Fruit fly (Drosophila melanogaster) whole organism, embryonic: ENCODE data around the gene Ada1-2.
A peak's percentile ranks its signal among the peaks of the same experiment; 100 is the strongest.

Experiments used
- Atf6 ChIP-seq: fragments of 200-800 bp; sonication (Bioruptor generic); IDR thresholded peaks from 2 replicates; pipeline ENCODE4 v1.3.6; 2022; ENCODE audit warnings: missing biosample characterization, missing genetic modification characterization
- BEAF-32 ChIP-seq: fragments of 200-800 bp; sonication (Bioruptor generic); optimal IDR thresholded peaks from 3 replicates; lab custom pipeline; 2017; ENCODE audit warnings: missing biosample characterization, missing genetic modification characterization, mild to moderate bottlenecking, moderate library complexity, missing genetic modification reagents
- CG10565 ChIP-seq: fragments of 200-800 bp; sonication (Bioruptor generic); optimal IDR thresholded peaks from 3 replicates; lab custom pipeline; 2016; ENCODE audit warnings: missing biosample characterization, mild to moderate bottlenecking, missing genetic modification characterization
- CG11695 ChIP-seq: fragments of 200-800 bp; sonication (Bioruptor generic); IDR thresholded peaks from 3 replicates; pipeline ENCODE4 v1.3.6; 2022; ENCODE audit warnings: missing biosample characterization, missing genetic modification characterization
- CG13296 ChIP-seq: fragments of 200-800 bp; sonication (Bioruptor generic); optimal IDR thresholded peaks from 3 replicates; lab custom pipeline; 2018; ENCODE audit warnings: missing biosample characterization, mild to moderate bottlenecking, missing genetic modification characterization
- CG1602 ChIP-seq: fragments of 200-800 bp; sonication (Bioruptor generic); optimal IDR thresholded peaks from 3 replicates; lab custom pipeline; 2016; ENCODE audit warnings: missing biosample characterization, missing genetic modification characterization
- CG18262 ChIP-seq: fragments of 200-800 bp; optimal IDR thresholded peaks from 3 replicates; lab custom pipeline; 2019; ENCODE audit warnings: missing biosample characterization, mild to moderate bottlenecking, missing genetic modification characterization, moderate library complexity
- CG18476 ChIP-seq: fragments of 200-800 bp; sonication (Bioruptor generic); optimal IDR thresholded peaks from 2 replicates; lab custom pipeline; 2016; ENCODE audit warnings: missing biosample characterization, mild to moderate bottlenecking, missing genetic modification characterization
- CG18599 ChIP-seq: fragments of 200-800 bp; sonication (Bioruptor generic); optimal IDR thresholded peaks from 3 replicates; lab custom pipeline; 2017; ENCODE audit warnings: missing biosample characterization, missing genetic modification characterization, mild to moderate bottlenecking, moderate library complexity, missing genetic modification reagents
- CG2889 ChIP-seq: fragments of 200-800 bp; sonication (Bioruptor generic); IDR thresholded peaks from 3 replicates; pipeline ENCODE4 v1.3.6; 2022; ENCODE audit warnings: missing biosample characterization, missing genetic modification characterization
- CG30020 ChIP-seq: fragments of 200-800 bp; optimal IDR thresholded peaks from 2 replicates; lab custom pipeline; 2019; ENCODE audit warnings: missing biosample characterization, mild to moderate bottlenecking, missing genetic modification characterization, moderate library complexity
- CG5953 ChIP-seq: fragments of 200-800 bp; sonication (Bioruptor generic); IDR thresholded peaks from 2 replicates; pipeline ENCODE4 v1.3.6; 2022; ENCODE audit warnings: missing biosample characterization, missing genetic modification characterization
- CG6272 ChIP-seq: fragments of 200-800 bp; sonication (Bioruptor generic); IDR thresholded peaks from 2 replicates; pipeline ENCODE4 v1.3.6; 2022; ENCODE audit warnings: missing biosample characterization, missing genetic modification characterization
- CG6654 ChIP-seq: fragments of 200-800 bp; sonication (Bioruptor generic); optimal IDR thresholded peaks from 2 replicates; lab custom pipeline; 2017; ENCODE audit warnings: missing biosample characterization, mild to moderate bottlenecking, missing genetic modification characterization
- CG6813 ChIP-seq: fragments of 200-800 bp; sonication (Bioruptor generic); optimal IDR thresholded peaks from 2 replicates; lab custom pipeline; 2017; ENCODE audit warnings: missing biosample characterization, missing genetic modification characterization, mild to moderate bottlenecking, moderate library complexity, missing genetic modification reagents
- CG7745 ChIP-seq: fragments of 200-800 bp; sonication (Bioruptor generic); optimal IDR thresholded peaks from 2 replicates; lab custom pipeline; 2018; ENCODE audit warnings: missing biosample characterization, mild to moderate bottlenecking, missing genetic modification characterization, moderate library complexity
- CG7987 ChIP-seq: fragments of 200-800 bp; sonication (Bioruptor generic); optimal IDR thresholded peaks from 2 replicates; lab custom pipeline; 2018; ENCODE audit warnings: missing biosample characterization, mild to moderate bottlenecking, missing genetic modification characterization, moderate library complexity
- CG8924 ChIP-seq: fragments of 200-800 bp; optimal IDR thresholded peaks from 3 replicates; lab custom pipeline; 2019; ENCODE audit warnings: missing biosample characterization, mild to moderate bottlenecking, missing genetic modification characterization, moderate library complexity
- CG9609 ChIP-seq: fragments of 200-800 bp; sonication (Bioruptor generic); optimal IDR thresholded peaks from 3 replicates; lab custom pipeline; 2016; ENCODE audit warnings: missing biosample characterization, missing genetic modification characterization
- Dip2 ChIP-seq: fragments of 200-800 bp; sonication (Bioruptor generic); IDR thresholded peaks from 2 replicates; pipeline ENCODE4 v1.3.6; 2022; ENCODE audit warnings: missing biosample characterization, missing genetic modification characterization
- Lhr ChIP-seq: fragments of 200-800 bp; sonication (Bioruptor generic); optimal IDR thresholded peaks from 3 replicates; lab custom pipeline; 2017; ENCODE audit warnings: mild to moderate bottlenecking, missing biosample characterization, missing genetic modification reagents, missing genetic modification characterization
- Mrtf ChIP-seq: fragments of 200-800 bp; sonication (Bioruptor generic); IDR thresholded peaks from 3 replicates; pipeline ENCODE4 v1.3.6; 2022; ENCODE audit warnings: missing biosample characterization, missing genetic modification characterization
- NK7.1 ChIP-seq: fragments of 200-800 bp; sonication (Bioruptor generic); optimal IDR thresholded peaks from 3 replicates; lab custom pipeline; 2016; ENCODE audit warnings: missing biosample characterization, missing genetic modification characterization
- Nf-YC ChIP-seq: fragments of 200-800 bp; optimal IDR thresholded peaks from 3 replicates; lab custom pipeline; 2019; ENCODE audit warnings: missing biosample characterization, mild to moderate bottlenecking, missing genetic modification characterization, moderate library complexity
- Pdp1 ChIP-seq, 2 experiments: fragments of 200-800 bp; sonication (Bioruptor generic); optimal IDR thresholded peaks; 3 replicates each; lab custom pipeline; 2016; ENCODE audit warnings: missing biosample characterization in 2 of 2, missing genetic modification characterization in 2 of 2, mild to moderate bottlenecking in 1 of 2, moderate library complexity in 1 of 2
- Scr ChIP-seq: fragments of 200-800 bp; sonication (Bioruptor generic); IDR thresholded peaks from 2 replicates; pipeline ENCODE4 v1.3.6; 2022; ENCODE audit warnings: missing biosample characterization, missing genetic modification characterization; ENCODE audit not compliant: partially characterized antibody
- Spps ChIP-seq: fragments of 200-800 bp; sonication (Bioruptor generic); optimal IDR thresholded peaks from 2 replicates; lab custom pipeline; 2018; ENCODE audit warnings: missing biosample characterization, mild to moderate bottlenecking, missing genetic modification characterization
- Tbp ChIP-seq: fragments of >200 bp; optimal IDR thresholded peaks from 2 replicates; lab custom pipeline; 2018; ENCODE audit warnings: missing biosample characterization, missing genetic modification characterization
- YL-1 ChIP-seq: fragments of 200-800 bp; sonication (Bioruptor generic); optimal IDR thresholded peaks from 3 replicates; lab custom pipeline; 2017; ENCODE audit warnings: missing biosample characterization, mild to moderate bottlenecking, missing genetic modification characterization
- ac ChIP-seq: fragments of 200-800 bp; sonication (Bioruptor generic); optimal IDR thresholded peaks from 3 replicates; lab custom pipeline; 2017; ENCODE audit warnings: missing biosample characterization, mild to moderate bottlenecking, missing genetic modification characterization
- bowl ChIP-seq: fragments of 200-800 bp; sonication (Bioruptor generic); IDR thresholded peaks from 2 replicates; pipeline ENCODE4 v1.3.6; 2022; ENCODE audit warnings: missing biosample characterization, missing genetic modification characterization
- dmrt11E ChIP-seq: fragments of 200-800 bp; sonication (Bioruptor generic); optimal IDR thresholded peaks from 3 replicates; lab custom pipeline; 2018; ENCODE audit warnings: missing biosample characterization, mild to moderate bottlenecking, missing genetic modification characterization, moderate library complexity
- dpn ChIP-seq, 2 experiments: fragments of 200-800 bp; sonication (Bioruptor generic); optimal IDR thresholded peaks; 3 replicates each; lab custom pipeline; 2016; ENCODE audit warnings: missing biosample characterization in 2 of 2, missing genetic modification characterization in 2 of 2
- kni ChIP-seq: fragments of 200-800 bp; sonication (Bioruptor generic); optimal IDR thresholded peaks from 3 replicates; lab custom pipeline; 2017; ENCODE audit warnings: mild to moderate bottlenecking, missing biosample characterization, missing genetic modification reagents, missing genetic modification characterization
- lmd ChIP-seq: fragments of 200-800 bp; sonication (Bioruptor generic); IDR thresholded peaks from 2 replicates; pipeline ENCODE4 v1.3.6; 2022; ENCODE audit warnings: missing biosample characterization, missing genetic modification characterization
- nerfin-1 ChIP-seq: fragments of 200-800 bp; sonication (Bioruptor generic); optimal IDR thresholded peaks from 3 replicates; lab custom pipeline; 2019; ENCODE audit warnings: missing biosample characterization, mild to moderate bottlenecking, missing genetic modification characterization, moderate library complexity
- repo ChIP-seq: fragments of 200-800 bp; sonication (Bioruptor generic); optimal IDR thresholded peaks from 2 replicates; lab custom pipeline; 2016; ENCODE audit warnings: missing biosample characterization, missing genetic modification characterization
- sens ChIP-seq: fragments of 200-800 bp; sonication (Bioruptor generic); peaks from one replicate; lab custom pipeline; 2016; ENCODE audit warnings: missing biosample characterization, missing genetic modification characterization
- shn ChIP-seq: fragments of 200-800 bp; sonication (Bioruptor generic); optimal IDR thresholded peaks from 3 replicates; lab custom pipeline; 2016; ENCODE audit warnings: missing biosample characterization, missing genetic modification characterization
- sim ChIP-seq: fragments of 200-800 bp; sonication (Bioruptor generic); IDR thresholded peaks from 2 replicates; pipeline ENCODE4 v1.3.6; 2022; ENCODE audit warnings: missing biosample characterization, missing genetic modification characterization
- slp2 ChIP-seq: fragments of 200-800 bp; sonication (Bioruptor generic); optimal IDR thresholded peaks from 2 replicates; lab custom pipeline; 2016; ENCODE audit warnings: missing biosample characterization, missing genetic modification characterization
- sna ChIP-seq: fragments of 200-800 bp; sonication (Bioruptor generic); IDR thresholded peaks from 2 replicates; pipeline ENCODE4 v1.3.6; 2022; ENCODE audit warnings: missing biosample characterization, missing genetic modification characterization; ENCODE audit not compliant: partially characterized antibody
- ssp ChIP-seq: fragments of 200-800 bp; sonication (Bioruptor generic); IDR thresholded peaks from 2 replicates; pipeline ENCODE4 v1.3.6; 2022; ENCODE audit warnings: missing biosample characterization, missing genetic modification characterization
- tap ChIP-seq: fragments of 200-800 bp; optimal IDR thresholded peaks from 3 replicates; lab custom pipeline; 2019; ENCODE audit warnings: missing biosample characterization, mild to moderate bottlenecking, missing genetic modification characterization, moderate library complexity
- toy ChIP-seq: fragments of 200-800 bp; sonication (Bioruptor generic); IDR thresholded peaks from 2 replicates; pipeline ENCODE4 v1.3.6; 2022; ENCODE audit warnings: missing biosample characterization, missing genetic modification characterization
- trem ChIP-seq: fragments of 200-800 bp; optimal IDR thresholded peaks from 3 replicates; lab custom pipeline; 2019; ENCODE audit warnings: missing biosample characterization, mild to moderate bottlenecking, missing genetic modification characterization, moderate library complexity
- unc-4 ChIP-seq: fragments of 200-800 bp; sonication (Bioruptor generic); IDR thresholded peaks from 2 replicates; pipeline ENCODE4 v1.3.6; 2022; ENCODE audit warnings: missing biosample characterization, missing genetic modification characterization; ENCODE audit not compliant: partially characterized antibody
- zen2 ChIP-seq: fragments of 200-800 bp; sonication (Bioruptor generic); IDR thresholded peaks from 3 replicates; pipeline ENCODE4 v1.3.6; 2022; ENCODE audit warnings: missing biosample characterization, missing genetic modification characterization; ENCODE audit not compliant: partially characterized antibody

Ada1-2 gene

DNA sequence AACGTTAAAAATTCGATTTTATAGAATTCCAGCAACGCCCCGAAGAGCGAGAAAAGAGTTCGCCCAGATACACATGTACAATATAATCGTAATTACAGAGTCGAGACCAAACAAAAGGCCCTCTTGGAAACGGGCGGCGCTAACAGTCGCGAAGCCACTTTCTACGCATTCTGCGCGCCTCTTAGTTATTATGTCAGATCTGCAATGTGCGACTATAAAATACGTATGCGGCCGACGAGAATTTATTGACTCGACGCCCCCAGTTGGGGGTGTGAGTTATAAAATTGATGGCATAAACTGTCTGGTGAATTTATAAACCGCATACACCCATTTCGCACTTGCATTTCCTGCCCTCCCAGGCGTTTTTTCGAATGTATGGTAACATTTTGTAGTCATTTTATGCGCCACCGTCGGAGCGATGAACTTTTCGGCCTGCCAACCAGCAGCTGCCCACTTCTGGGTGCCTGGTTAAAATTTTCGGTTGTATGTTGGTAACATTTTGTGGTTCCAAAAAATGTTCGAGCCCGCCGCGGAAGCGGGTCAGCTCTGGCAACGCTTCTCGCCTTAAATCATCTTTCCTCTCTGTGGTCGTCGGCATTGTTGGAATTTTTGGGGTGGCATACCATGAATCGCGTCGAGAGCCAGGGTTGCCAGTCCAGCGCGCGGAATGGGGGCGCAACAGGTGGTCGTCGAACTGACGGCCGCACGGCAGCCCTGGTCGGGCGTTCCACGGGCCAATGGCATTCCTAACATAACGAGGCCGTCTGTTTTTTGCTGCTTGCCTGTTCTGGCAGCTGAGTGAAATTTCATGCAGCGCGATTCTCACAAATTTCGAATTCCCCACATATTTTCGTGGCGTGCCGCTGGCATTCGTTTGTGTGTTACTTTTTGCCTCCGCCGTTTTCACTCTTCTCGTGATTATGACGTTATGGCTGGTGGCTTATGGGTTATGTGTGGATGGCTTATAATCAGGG is 19.3 kb downstream of the Ada1-2 start (continued):
- TF ChIP-seq zen2 (GFP tag; lab: Robert Waterston, UW): no peak
- TF ChIP-seq toy: no peak
- TF ChIP-seq slp2 (GFP tag; lab: Kevin White, UChicago): peak; percentile 21
- peak; percentile 94 for TF ChIP-seq CG18599 (GFP tag; lab: Kevin White, UChicago)
- TF ChIP-seq Dip2 (GFP tag; lab: Robert Waterston, UW): no peak
- no peak for TF ChIP-seq Atf6 (GFP tag; lab: Robert Waterston, UW)
- no peak for TF ChIP-seq Mrtf (GFP tag; lab: Robert Waterston, UW)
- TF ChIP-seq CG6654: no peak
- TF ChIP-seq CG13296 (GFP tag; lab: Kevin White, UChicago): peak; percentile 44
- TF ChIP-seq Spps (tag; lab: Kevin White, UChicago): peak; percentile 8
- no peak for TF ChIP-seq sna (GFP tag; lab: Robert Waterston, UW)
- peak; percentile 87 for TF ChIP-seq shn (GFP tag; lab: Kevin White, UChicago)
- peak; percentile 67 for TF ChIP-seq CG8924 (tag; lab: Kevin White, UChicago)
- peak; percentile 69 for TF ChIP-seq CG9609 (GFP tag; lab: Kevin White, UChicago)
- no peak for TF ChIP-seq CG10565 (GFP tag; lab: Kevin White, UChicago)
- no peak for TF ChIP-seq sim (GFP tag; lab: Robert Waterston, UW)
- no peak for TF ChIP-seq unc-4 (GFP tag; lab: Robert Waterston, UW)
- no peak for TF ChIP-seq CG30020 (tag; lab: Kevin White, UChicago)
- TF ChIP-seq trem (tag; lab: Kevin White, UChicago): peak; percentile 50
- no peak for TF ChIP-seq CG18476 (GFP tag; lab: Kevin White, UChicago)
- TF ChIP-seq tap (tag; lab: Kevin White, UChicago): peak; percentile 51
- no peak for TF ChIP-seq CG11695 (GFP tag; lab: Robert Waterston, UW)
- peak; percentile 29 for TF ChIP-seq BEAF-32 (GFP tag; lab: Kevin White, UChicago)
- TF ChIP-seq CG6272 (GFP tag; lab: Robert Waterston, UW): peak; percentile 80
- TF ChIP-seq nerfin-1 (tag; lab: Kevin White, UChicago): peak; percentile 100
- TF ChIP-seq NK7.1: peak; percentile 68
- TF ChIP-seq Scr (GFP tag; lab: Robert Waterston, UW): no peak
- no peak for TF ChIP-seq CG5953 (GFP tag; lab: Robert Waterston, UW)
- peak; percentile 77 for TF ChIP-seq repo (GFP tag; lab: Kevin White, UChicago)
- no peak for TF ChIP-seq Tbp
- TF ChIP-seq CG2889 (GFP tag; lab: Robert Waterston, UW): no peak
- TF ChIP-seq dpn (GFP tag; optimal IDR thresholded peaks at IDR 0.05; lab: Kevin White, UChicago): peak; percentile 76 to 81
- peak; percentile 97 for TF ChIP-seq sens (GFP tag; lab: Kevin White, UChicago)
- no peak for TF ChIP-seq lmd (GFP tag; lab: Robert Waterston, UW)
- peak; percentile 44 for TF ChIP-seq YL-1
- peak; percentile 27 for TF ChIP-seq CG7987 (GFP tag; lab: Kevin White, UChicago)
- TF ChIP-seq CG1602 (GFP tag; lab: Kevin White, UChicago): no peak
- peak; percentile 99 for TF ChIP-seq kni (GFP tag; lab: Kevin White, UChicago)
- TF ChIP-seq ac (GFP tag; lab: Kevin White, UChicago): peak; percentile 0
- no peak for TF ChIP-seq dmrt11E (tag; lab: Kevin White, UChicago)
- TF ChIP-seq ssp (GFP tag; lab: Robert Waterston, UW): no peak
- peak; percentile 98 for TF ChIP-seq Lhr (GFP tag; lab: Kevin White, UChicago)
- TF ChIP-seq CG18262 (tag; lab: Kevin White, UChicago): peak; percentile 36
- peak; percentile 85 for TF ChIP-seq CG6813 (GFP tag; lab: Kevin White, UChicago)
- peak; percentile 93 for TF ChIP-seq Nf-YC (tag; lab: Kevin White, UChicago)
- peak; percentile 72 to 94 for TF ChIP-seq Pdp1 (GFP tag; optimal IDR thresholded peaks at IDR 0.05; lab: Kevin White, UChicago)
- TF ChIP-seq CG7745: peak; percentile 43
- no peak for TF ChIP-seq bowl
